Worm (Caenorhabditis elegans): Measurements from ENCODE around the gene T10G3.8.

Gene T10G3.8

DNA sequence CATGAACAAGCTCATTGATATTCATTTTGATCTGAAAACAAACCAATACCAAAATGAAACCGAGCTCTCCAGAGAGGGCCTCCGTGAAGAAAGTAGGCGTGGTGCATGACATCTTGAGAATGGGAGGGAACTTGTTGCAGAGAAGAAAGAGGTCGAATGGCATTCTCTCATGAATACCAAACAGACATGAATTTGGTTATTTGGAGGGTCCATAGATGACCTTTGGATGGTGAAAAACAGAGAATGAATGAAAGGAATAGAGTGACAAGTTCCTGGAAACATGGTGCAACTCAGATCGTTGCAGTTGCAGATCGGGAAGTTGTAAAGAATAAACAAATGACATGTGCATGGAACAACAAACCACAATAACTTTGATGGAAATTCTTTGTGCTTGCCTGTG lies at the start of gene T10G3.8:
TSS of gene T10G3.8 (minus strand) at position 101 of the 400 bp plus-strand sequence.
- TF ChIP-seq efl-1 (optimal IDR thresholded peaks at IDR 0.05) (no peak), efl-1 (GFP tag; optimal IDR thresholded peaks at IDR 0.05 in 1 of 2) (peak in 1 of 2 experiments; percentile 66), lin-39 (tag; optimal IDR thresholded peaks at IDR 0.05) (no peak), lin-35 (GFP tag; optimal IDR thresholded peaks at IDR 0.05) (no peak), isw-1 (GFP tag; IDR thresholded peaks at IDR 0.05) (no peak), elt-2 (tag; optimal IDR thresholded peaks at IDR 0.05) (no peak), unc-86 (tag; optimal IDR thresholded peaks at IDR 0.05) (no peak), nhr-19 (GFP tag; conservative IDR thresholded peaks at IDR 0.05) (no peak), sox-4 (tag; optimal IDR thresholded peaks at IDR 0.05) (no peak)

DNA sequence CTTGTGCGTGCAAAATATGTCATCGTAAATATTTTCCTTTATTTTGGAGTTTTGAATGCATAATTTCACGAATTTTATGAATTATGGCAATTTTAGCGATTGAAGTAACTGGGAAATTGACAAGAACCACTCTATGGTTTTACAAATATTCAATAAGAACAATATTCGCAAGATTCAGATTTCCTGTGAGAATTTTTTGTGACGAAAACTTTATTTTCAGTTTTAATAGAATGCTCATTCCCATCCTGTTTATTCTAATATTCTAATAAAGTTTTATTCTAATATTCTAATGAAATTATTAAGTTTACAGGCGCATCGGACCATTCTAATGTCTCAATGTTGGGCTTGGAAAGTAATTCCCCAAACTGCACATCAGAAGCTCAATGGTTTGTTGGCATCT lies 46.9 kb upstream of the T10G3.8 start, which contains the start of gene R11G10.3:
TSS of gene R11G10.3 (plus strand) at position 301 of the 400 bp plus-strand sequence.
- TF ChIP-seq unc-130 (tag; optimal IDR thresholded peaks at IDR 0.05) (no peak), nhr-90 (tag; optimal IDR thresholded peaks at IDR 0.05; ENCODE audit: poor library complexity) (no peak), nhr-84 (tag; optimal IDR thresholded peaks at IDR 0.05) (no peak)

DNA sequence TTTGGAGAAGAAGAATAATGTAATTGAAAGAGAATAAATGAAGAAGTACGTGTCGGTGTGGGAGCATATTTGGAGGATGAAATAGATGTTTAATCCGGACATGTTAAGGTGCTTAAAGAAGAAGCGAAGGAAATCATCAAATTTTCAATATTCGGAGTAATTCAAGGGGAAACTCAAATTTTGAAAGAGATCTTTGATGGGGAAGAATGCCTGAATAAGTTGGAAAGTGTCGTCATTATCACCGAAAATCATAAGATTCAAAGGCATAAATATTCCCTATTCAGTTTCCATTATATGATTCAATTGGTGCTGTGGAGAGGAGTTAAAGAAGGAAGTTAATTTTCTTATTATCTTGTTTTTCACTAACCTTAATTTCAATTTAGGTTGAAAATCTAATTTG lies 38.9 kb upstream of the T10G3.8 start, which contains the start of gene semi-1:
TSS of gene semi-1 (minus strand) at position 101 of the 400 bp plus-strand sequence.
- TF ChIP-seq ztf-11 (tag; optimal IDR thresholded peaks at IDR 0.05) = no peak

DNA sequence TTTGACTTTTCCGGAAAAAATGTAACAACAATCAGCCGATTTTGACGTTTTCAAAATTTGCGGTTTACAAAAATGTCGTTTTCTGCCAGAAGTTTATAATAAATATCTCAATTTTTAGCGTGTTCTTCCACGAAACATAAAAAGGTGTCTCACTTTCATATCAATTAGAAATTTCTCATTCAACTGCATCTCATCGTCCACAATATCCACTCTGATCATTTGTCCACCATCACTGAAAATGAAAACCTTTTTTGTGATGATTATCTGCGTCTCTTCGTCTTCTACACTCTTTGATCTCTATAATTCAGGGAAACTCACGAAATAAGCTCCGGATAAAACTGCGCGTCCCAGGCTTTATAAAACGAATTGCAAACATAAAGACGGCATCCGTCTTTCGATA lies 36.3 kb upstream of the T10G3.8 start:
- no peak for TF ChIP-seq F16B12.6 (tag; optimal IDR thresholded peaks at IDR 0.05)
- TF ChIP-seq ztf-11 (tag; optimal IDR thresholded peaks at IDR 0.05) = no peak
- no peak for TF ChIP-seq efl-3 (GFP tag; optimal IDR thresholded peaks at IDR 0.05)
- TF ChIP-seq vab-15 (tag; optimal IDR thresholded peaks at IDR 0.05) = no peak
- no peak for TF ChIP-seq ceh-90 (tag; optimal IDR thresholded peaks at IDR 0.05)
- TF ChIP-seq skn-1 (tag; optimal IDR thresholded peaks at IDR 0.05) = no peak
- no peak for TF ChIP-seq lin-39 (tag; optimal IDR thresholded peaks at IDR 0.05)
- no peak for TF ChIP-seq nhr-20 (tag; optimal IDR thresholded peaks at IDR 0.05)
- no peak for TF ChIP-seq alr-1 (tag; optimal IDR thresholded peaks at IDR 0.05; ENCODE audit: borderline replicate concordance)
- TF ChIP-seq elt-3 (tag; optimal IDR thresholded peaks at IDR 0.05) = no peak
- no peak for TF ChIP-seq C16A3.4 (tag; optimal IDR thresholded peaks at IDR 0.05)
- no peak for TF ChIP-seq ceh-82 (tag; optimal IDR thresholded peaks at IDR 0.05)
- no peak for TF ChIP-seq aha-1 (tag; optimal IDR thresholded peaks at IDR 0.05)
- no peak for TF ChIP-seq mef-2 (tag; optimal IDR thresholded peaks at IDR 0.05)
- no peak for TF ChIP-seq irx-1 (tag; optimal IDR thresholded peaks at IDR 0.05)
- TF ChIP-seq fkh-10 (GFP tag; optimal IDR thresholded peaks at IDR 0.05) = no peak

DNA sequence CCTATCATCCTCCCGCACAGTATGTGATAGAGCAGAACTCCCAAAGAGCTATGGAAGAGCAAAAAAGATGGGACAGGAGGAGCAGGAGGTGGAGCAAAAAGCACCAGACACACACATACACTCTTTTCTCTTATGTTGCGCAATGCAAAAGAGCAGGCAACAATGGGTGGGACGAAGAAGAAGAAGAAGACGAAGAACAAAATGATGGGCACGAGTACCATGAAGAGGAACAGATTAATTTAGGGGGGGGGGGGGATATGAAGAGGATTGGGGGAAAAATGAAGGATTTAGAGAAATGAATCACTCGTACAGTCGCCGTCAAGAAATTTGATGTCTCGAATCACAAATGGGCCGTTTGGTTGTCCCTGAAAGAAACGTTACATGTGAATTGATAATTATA lies 35.4 kb upstream of the T10G3.8 start, which contains the start of gene avr-15:
TSS of gene avr-15 (minus strand) at position 101 of the 400 bp plus-strand sequence.
- TF ChIP-seq nhr-20 (tag; optimal IDR thresholded peaks at IDR 0.05) = no peak
- no peak for TF ChIP-seq ceh-63 (GFP tag; optimal IDR thresholded peaks at IDR 0.05)
- no peak for TF ChIP-seq tlp-1 (tag; optimal IDR thresholded peaks at IDR 0.05)
- no peak for TF ChIP-seq C34B4.2 (tag; optimal IDR thresholded peaks at IDR 0.05)
- no peak for TF ChIP-seq alr-1 (tag; optimal IDR thresholded peaks at IDR 0.05; ENCODE audit: borderline replicate concordance)
- TF ChIP-seq nhr-237 (tag; optimal IDR thresholded peaks at IDR 0.05) = no peak
- TF ChIP-seq vab-15 (tag; optimal IDR thresholded peaks at IDR 0.05) = no peak
- no peak for TF ChIP-seq mdl-1 (tag; optimal IDR thresholded peaks at IDR 0.05)
- no peak for TF ChIP-seq lin-35 (GFP tag; optimal IDR thresholded peaks at IDR 0.05)
- no peak for TF ChIP-seq zag-1 (tag; optimal IDR thresholded peaks at IDR 0.05)
- TF ChIP-seq isw-1 (GFP tag; IDR thresholded peaks at IDR 0.05) = no peak
- no peak for TF ChIP-seq unc-130 (tag; optimal IDR thresholded peaks at IDR 0.05)
- no peak for TF ChIP-seq snu-23 (GFP tag; optimal IDR thresholded peaks at IDR 0.05)
- TF ChIP-seq efl-1 (optimal IDR thresholded peaks at IDR 0.05) = no peak
- no peak for TF ChIP-seq efl-1 (GFP tag; optimal IDR thresholded peaks at IDR 0.05 in 1 of 2)
